Worm (Caenorhabditis elegans) whole organism, late embryonic: Measurements from ENCODE around the gene rla-2.

Experiments used
- C08G9.2 ChIP-seq: sonication (generic microtip); optimal IDR thresholded peaks from 2 replicates; lab custom pipeline; 2016; ENCODE audit warnings: mild to moderate bottlenecking, missing genetic modification characterization, moderate library complexity, missing compliant biosample characterization
- C38D4.7 ChIP-seq: fragments of 200-800 bp; sonication (Bioruptor generic); optimal IDR thresholded peaks from 2 replicates; lab custom pipeline; 2018; ENCODE audit warnings: mild to moderate bottlenecking, missing genetic modification characterization, moderate library complexity, missing compliant biosample characterization
- K09A11.1 ChIP-seq: sonication (generic microtip); optimal IDR thresholded peaks from 2 replicates; lab custom pipeline; 2017; ENCODE audit warnings: antibody characterized with exemption, mild to moderate bottlenecking, missing genetic modification characterization, missing compliant biosample characterization; ENCODE audit not compliant: insufficient read depth
- Y22D7AL.16 ChIP-seq: sonication (generic microtip); optimal IDR thresholded peaks from 2 replicates; lab custom pipeline; 2016; ENCODE audit warnings: missing genetic modification characterization, missing compliant biosample characterization
- ahr-1 ChIP-seq: sonication (generic microtip); optimal IDR thresholded peaks from 2 replicates; lab custom pipeline; 2016; ENCODE audit warnings: missing genetic modification characterization, missing compliant biosample characterization
- ceh-18 ChIP-seq: sonication (generic microtip); optimal IDR thresholded peaks from 2 replicates; lab custom pipeline; 2016; ENCODE audit warnings: missing genetic modification characterization, missing compliant biosample characterization
- ceh-2 ChIP-seq: sonication (generic microtip); optimal IDR thresholded peaks from 2 replicates; lab custom pipeline; 2016; ENCODE audit warnings: missing genotype, missing genetic modification characterization, missing compliant biosample characterization
- ceh-22 ChIP-seq: sonication (generic microtip); optimal IDR thresholded peaks from 2 replicates; lab custom pipeline; 2017; ENCODE audit warnings: missing biosample characterization, missing genetic modification characterization
- ceh-24 ChIP-seq: sonication (generic microtip); optimal IDR thresholded peaks from 2 replicates; lab custom pipeline; 2016; ENCODE audit warnings: mild to moderate bottlenecking, missing genetic modification characterization, missing compliant biosample characterization
- ceh-31 ChIP-seq: sonication (generic microtip); optimal IDR thresholded peaks from 2 replicates; lab custom pipeline; 2016; ENCODE audit warnings: missing genetic modification characterization, missing compliant biosample characterization
- ceh-45 ChIP-seq: fragments of 200-800 bp; sonication (Bioruptor generic); IDR thresholded peaks from 2 replicates; pipeline ENCODE4 v1.3.6; 2022; ENCODE audit warnings: missing genetic modification reagents, missing genetic modification characterization, missing compliant biosample characterization
- ceh-48 ChIP-seq: sonication (generic microtip); optimal IDR thresholded peaks from 2 replicates; lab custom pipeline; 2016; ENCODE audit warnings: missing genetic modification characterization, inconsistent platforms, missing compliant biosample characterization
- ceh-6 ChIP-seq: fragments of 200-800 bp; sonication (Bioruptor generic); optimal IDR thresholded peaks from 2 replicates; lab custom pipeline; 2018; ENCODE audit warnings: mild to moderate bottlenecking, missing genetic modification characterization, missing compliant biosample characterization
- che-1 ChIP-seq: sonication (generic microtip); optimal IDR thresholded peaks from 2 replicates; lab custom pipeline; 2016; ENCODE audit warnings: mild to moderate bottlenecking, missing genetic modification characterization, missing compliant biosample characterization
- dmd-4 ChIP-seq: sonication (generic microtip); optimal IDR thresholded peaks from 2 replicates; lab custom pipeline; 2016; ENCODE audit warnings: borderline replicate concordance, missing genetic modification characterization, missing compliant biosample characterization
- dve-1 ChIP-seq: sonication (generic microtip); optimal IDR thresholded peaks from 2 replicates; lab custom pipeline; 2017; ENCODE audit warnings: antibody characterized with exemption, mild to moderate bottlenecking, missing genetic modification characterization, missing compliant biosample characterization
- elt-2 ChIP-seq: sonication (generic microtip); optimal IDR thresholded peaks from 2 replicates; lab custom pipeline; 2016; ENCODE audit warnings: missing genetic modification reagents, missing genetic modification characterization, missing compliant biosample characterization
- eyg-1 ChIP-seq: sonication (generic microtip); optimal IDR thresholded peaks from 2 replicates; lab custom pipeline; 2016; ENCODE audit warnings: missing genotype, missing genetic modification characterization, missing compliant biosample characterization
- fkh-6 ChIP-seq: sonication (generic microtip); optimal IDR thresholded peaks from 2 replicates; lab custom pipeline; 2016; ENCODE audit warnings: missing genetic modification characterization, missing compliant biosample characterization
- gmeb-2 ChIP-seq: sonication (generic microtip); optimal IDR thresholded peaks from 2 replicates; lab custom pipeline; 2016; ENCODE audit warnings: missing genetic modification characterization, inconsistent platforms, missing compliant biosample characterization
- hlh-15 ChIP-seq: sonication (generic microtip); optimal IDR thresholded peaks from 2 replicates; lab custom pipeline; 2016; ENCODE audit warnings: missing genetic modification characterization, missing compliant biosample characterization
- hlh-30 ChIP-seq: sonication (generic microtip); optimal IDR thresholded peaks from 2 replicates; lab custom pipeline; 2017; ENCODE audit warnings: antibody characterized with exemption, missing genetic modification characterization, missing compliant biosample characterization; ENCODE audit not compliant: insufficient read depth
- hlh-8 ChIP-seq: sonication (generic microtip); optimal IDR thresholded peaks from 2 replicates; lab custom pipeline; 2016; ENCODE audit warnings: missing genotype, missing genetic modification characterization, missing compliant biosample characterization
- lim-6 ChIP-seq: sonication (generic microtip); optimal IDR thresholded peaks from 2 replicates; lab custom pipeline; 2016; ENCODE audit warnings: missing genetic modification characterization, missing compliant biosample characterization
- nhr-11 ChIP-seq: fragments of 150-350 bp; optimal IDR thresholded peaks from 2 replicates; lab custom pipeline; 2014; ENCODE audit warnings: missing biosample characterization, missing genetic modification characterization
- nhr-232 ChIP-seq: sonication (generic microtip); optimal IDR thresholded peaks from 2 replicates; lab custom pipeline; 2016; ENCODE audit warnings: missing genetic modification characterization, missing compliant biosample characterization
- npax-4 ChIP-seq: sonication (generic microtip); optimal IDR thresholded peaks from 2 replicates; lab custom pipeline; 2016; ENCODE audit warnings: missing genetic modification characterization, missing compliant biosample characterization
- odd-2 ChIP-seq: sonication (generic microtip); optimal IDR thresholded peaks from 2 replicates; lab custom pipeline; 2017; ENCODE audit warnings: antibody characterized with exemption, mild to moderate bottlenecking, missing genetic modification characterization, missing compliant biosample characterization
- pag-3 ChIP-seq: sonication (generic microtip); optimal IDR thresholded peaks from 2 replicates; lab custom pipeline; 2016; ENCODE audit warnings: missing compliant biosample characterization, missing genetic modification characterization, borderline replicate concordance
- pat-9 ChIP-seq: fragments of 200-800 bp; sonication (Bioruptor generic); optimal IDR thresholded peaks from 2 replicates; lab custom pipeline; 2018; ENCODE audit warnings: mild to moderate bottlenecking, missing genetic modification characterization, moderate library complexity, missing compliant biosample characterization
- pax-1 ChIP-seq: fragments of 150-350 bp; optimal IDR thresholded peaks from 2 replicates; lab custom pipeline; 2014; ENCODE audit warnings: missing biosample characterization, missing genetic modification characterization
- pqm-1 ChIP-seq: sonication (generic microtip); optimal IDR thresholded peaks from 2 replicates; lab custom pipeline; 2016; ENCODE audit warnings: missing genetic modification characterization, missing compliant biosample characterization
- ref-2 ChIP-seq: sonication (generic microtip); optimal IDR thresholded peaks from 2 replicates; lab custom pipeline; 2016; ENCODE audit warnings: missing genetic modification characterization, missing compliant biosample characterization
- sdc-2 ChIP-seq: sonication (generic microtip); optimal IDR thresholded peaks from 2 replicates; lab custom pipeline; 2016; ENCODE audit warnings: missing genotype, missing genetic modification characterization, missing compliant biosample characterization
- sox-4 ChIP-seq: sonication (generic microtip); optimal IDR thresholded peaks from 2 replicates; lab custom pipeline; 2017; ENCODE audit warnings: mild to moderate bottlenecking, missing genetic modification characterization, inconsistent platforms, missing compliant biosample characterization
- tbx-7 ChIP-seq: sonication (generic microtip); optimal IDR thresholded peaks from 2 replicates; lab custom pipeline; 2016; ENCODE audit warnings: missing genotype, missing genetic modification characterization, missing compliant biosample characterization
- ttx-3 ChIP-seq: sonication (generic microtip); optimal IDR thresholded peaks from 2 replicates; lab custom pipeline; 2016; ENCODE audit warnings: missing genetic modification reagents, missing genetic modification characterization, missing compliant biosample characterization
- unc-3 ChIP-seq, 2 experiments: fragments of 200-800 bp in 1 of 2; sonication (Bioruptor generic) in 1 of 2; sonication (generic microtip) in 1 of 2; conservative IDR thresholded peaks in 1 of 2; optimal IDR thresholded peaks in 1 of 2; 2 replicates each; pipeline versions ENCODE4 v1.3.6 to Lab custom; 2016 to 2022; ENCODE audit warnings: missing compliant biosample characterization in 2 of 2, missing genetic modification characterization in 2 of 2, missing genetic modification reagents in 1 of 2
- unc-55 ChIP-seq: sonication (generic microtip); optimal IDR thresholded peaks from 2 replicates; lab custom pipeline; 2017; ENCODE audit warnings: missing biosample characterization, missing genetic modification reagents, missing genetic modification characterization
- zip-5 ChIP-seq: sonication (generic microtip); optimal IDR thresholded peaks from 2 replicates; lab custom pipeline; 2016; ENCODE audit warnings: missing genetic modification characterization, missing compliant biosample characterization
- ztf-16 ChIP-seq: sonication (generic microtip); optimal IDR thresholded peaks from 2 replicates; lab custom pipeline; 2017; ENCODE audit warnings: missing genetic modification characterization, missing compliant biosample characterization

The rla-2 gene

ce11 chrIV:13395255-13395654 is 25.2 kb upstream of the rla-2 start (continued):
- TF ChIP-seq sox-4 (tag; lab: Kevin White, UChicago) (no peak), gmeb-2 (tag; lab: Kevin White, UChicago) (no peak), ceh-18 (tag; lab: Kevin White, UChicago) (peak; percentile 82), Y22D7AL.16 (tag; lab: Kevin White, UChicago) (no peak), pqm-1 (tag; lab: Kevin White, UChicago) (peak; percentile 63), pat-9 (no peak), C08G9.2 (tag; lab: Kevin White, UChicago) (no peak), pax-1 (no peak), fkh-6 (tag; lab: Kevin White, UChicago) (no peak), nhr-11 (tag; lab: Kevin White, UChicago) (no peak), ceh-31 (tag; lab: Kevin White, UChicago) (peak; percentile 54), ref-2 (tag; lab: Kevin White, UChicago) (peak; percentile 2), ceh-45 (GFP tag; lab: Robert Waterston, UW) (no peak), hlh-15 (no peak), ceh-6 (GFP tag; lab: Kevin White, UChicago) (no peak), C38D4.7 (GFP tag; lab: Kevin White, UChicago) (no peak), eyg-1 (tag; lab: Kevin White, UChicago) (no peak), ztf-16 (peak; percentile 5), ahr-1 (tag; lab: Kevin White, UChicago) (no peak), lim-6 (tag; lab: Kevin White, UChicago) (no peak), pag-3 (tag; lab: Kevin White, UChicago) (no peak), hlh-8 (tag; lab: Kevin White, UChicago) (no peak), sdc-2 (tag; lab: Kevin White, UChicago) (no peak), ceh-24 (tag; lab: Kevin White, UChicago) (no peak), hlh-30 (tag; lab: Kevin White, UChicago) (peak; percentile 37), unc-3 (GFP tag; conservative IDR thresholded peaks at IDR 0.05; lab: Robert Waterston, UW) (no peak), unc-3 (tag; optimal IDR thresholded peaks at IDR 0.05; lab: Kevin White, UChicago) (no peak), npax-4 (no peak), ceh-48 (tag; lab: Kevin White, UChicago) (no peak), dmd-4 (no peak), ceh-2 (no peak), ceh-22 (no peak), che-1 (tag; lab: Kevin White, UChicago) (no peak), K09A11.1 (tag; lab: Kevin White, UChicago) (no peak), zip-5 (no peak), ttx-3 (no peak), nhr-232 (tag; lab: Kevin White, UChicago) (no peak), tbx-7 (tag; lab: Kevin White, UChicago) (no peak), odd-2 (tag; lab: Kevin White, UChicago) (no peak)

- TF ChIP-seq unc-55 (GFP tag; lab: Kevin White, UChicago) = peak; percentile 17
- no peak for TF ChIP-seq ceh-18 (tag; lab: Kevin White, UChicago)
- TF ChIP-seq ceh-24 (tag; lab: Kevin White, UChicago) = no peak
These were observed 24.6 kb upstream of the rla-2 start for ce11 chrIV:13394686-13395085.

ce11 chrIV:13393246-13393716 is 23.2 kb upstream of the rla-2 start:
- peak; percentile 58 for TF ChIP-seq elt-2
- TF ChIP-seq dve-1 (tag; lab: Kevin White, UChicago) = peak; percentile 22
- no peak for TF ChIP-seq sox-4 (tag; lab: Kevin White, UChicago)
- TF ChIP-seq hlh-30 (tag; lab: Kevin White, UChicago) = peak; percentile 3
